Worm (Caenorhabditis elegans) whole organism, L2 larva: ENCODE measurements around the gene B0554.7.

Source experiments
- ceh-82 ChIP-seq: fragments of 150-350 bp; optimal IDR thresholded peaks from 2 replicates; lab custom pipeline; 2014; ENCODE audit warnings: missing biosample characterization, missing genetic modification characterization
- fos-1 ChIP-seq: fragments of 150-350 bp; optimal IDR thresholded peaks from 2 replicates; lab custom pipeline; 2014; ENCODE audit warnings: missing biosample characterization, missing genetic modification characterization
- lin-11 ChIP-seq: fragments of 150-350 bp; sonication (generic microtip); optimal IDR thresholded peaks from 2 replicates; lab custom pipeline; 2014; ENCODE audit warnings: missing biosample characterization, missing genetic modification characterization, inconsistent platforms, mixed read lengths
- unc-55 ChIP-seq: fragments of 150-350 bp; sonication (generic microtip); optimal IDR thresholded peaks from 3 replicates; lab custom pipeline; 2014; ENCODE audit warnings: missing biosample characterization, missing genetic modification reagents, missing genetic modification characterization

Gene B0554.7

ce11 chrV:388397-388796 is 52.4 kb downstream of the B0554.7 start, which contains the start of gene ZK6.6:
Gene ZK6.6, plus strand, starts transcription at chrV:388697.
- no peak for TF ChIP-seq ceh-82 (tag; lab: Kevin White, UChicago)
- no peak for TF ChIP-seq lin-11 (tag; lab: Kevin White, UChicago)
- TF ChIP-seq fos-1 (tag; lab: Kevin White, UChicago): no peak
- no peak for TF ChIP-seq unc-55 (GFP tag; lab: Kevin White, UChicago)
- TF ChIP-seq, all 48 proteins: peak for 0
